Worm (Caenorhabditis elegans) whole organism, late embryonic: Measurements from ENCODE around the gene F21D9.1.

ENCODE experiments used
- ceh-30 ChIP-seq: fragments of 150-350 bp; optimal IDR thresholded peaks from 2 replicates; lab custom pipeline; 2014; ENCODE audit warnings: missing biosample characterization, missing genetic modification characterization
- che-1 ChIP-seq: sonication (generic microtip); optimal IDR thresholded peaks from 2 replicates; lab custom pipeline; 2016; ENCODE audit warnings: mild to moderate bottlenecking, missing genetic modification characterization, missing compliant biosample characterization
- dmd-4 ChIP-seq: sonication (generic microtip); optimal IDR thresholded peaks from 2 replicates; lab custom pipeline; 2016; ENCODE audit warnings: borderline replicate concordance, missing genetic modification characterization, missing compliant biosample characterization
- hlh-30 ChIP-seq: sonication (generic microtip); optimal IDR thresholded peaks from 2 replicates; lab custom pipeline; 2017; ENCODE audit warnings: antibody characterized with exemption, missing genetic modification characterization, missing compliant biosample characterization; ENCODE audit not compliant: insufficient read depth
- hlh-6 ChIP-seq: sonication (generic microtip); optimal IDR thresholded peaks from 2 replicates; lab custom pipeline; 2016; ENCODE audit warnings: missing genotype, missing genetic modification characterization, missing compliant biosample characterization
- hlh-8 ChIP-seq: sonication (generic microtip); optimal IDR thresholded peaks from 2 replicates; lab custom pipeline; 2016; ENCODE audit warnings: missing genotype, missing genetic modification characterization, missing compliant biosample characterization
- nhr-232 ChIP-seq: sonication (generic microtip); optimal IDR thresholded peaks from 2 replicates; lab custom pipeline; 2016; ENCODE audit warnings: missing genetic modification characterization, missing compliant biosample characterization
- pax-1 ChIP-seq: fragments of 150-350 bp; optimal IDR thresholded peaks from 2 replicates; lab custom pipeline; 2014; ENCODE audit warnings: missing biosample characterization, missing genetic modification characterization
- pha-4 ChIP-seq: fragments of 150-350 bp; optimal IDR thresholded peaks from 2 replicates; lab custom pipeline; 2018; ENCODE audit warnings: missing biosample characterization, missing genetic modification reagents, missing genetic modification characterization
- sdc-2 ChIP-seq: sonication (generic microtip); optimal IDR thresholded peaks from 2 replicates; lab custom pipeline; 2016; ENCODE audit warnings: missing genotype, missing genetic modification characterization, missing compliant biosample characterization
- tbx-2 ChIP-seq: sonication (generic microtip); optimal IDR thresholded peaks from 2 replicates; lab custom pipeline; 2016; ENCODE audit warnings: missing genetic modification characterization, missing compliant biosample characterization

DNA sequence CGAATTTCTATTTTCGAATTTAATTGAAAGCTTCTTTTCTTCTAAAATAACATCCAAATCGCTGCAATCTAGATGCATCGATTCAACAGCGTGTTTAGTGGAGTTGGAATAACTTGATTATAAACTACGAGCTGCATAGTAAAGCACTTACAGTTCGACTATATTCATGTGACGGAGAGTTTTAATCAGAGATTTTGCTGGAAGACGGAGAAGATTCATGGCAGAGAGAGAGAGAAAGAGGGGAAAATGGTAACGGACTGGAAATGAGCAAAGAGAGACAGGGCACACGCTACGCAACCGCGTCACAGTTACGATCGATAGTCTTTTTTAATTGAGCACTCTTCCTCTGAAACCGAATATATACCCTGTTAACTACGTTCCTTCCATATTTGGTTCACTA is 30.8 kb upstream of the F21D9.1 start, which contains the start of gene fbxb-116:
- no peak for TF ChIP-seq sdc-2 (tag; lab: Kevin White, UChicago)
- no peak for TF ChIP-seq tbx-2
- TF ChIP-seq hlh-30 (tag; lab: Kevin White, UChicago): no peak
- TF ChIP-seq che-1 (tag; lab: Kevin White, UChicago): no peak
- TF ChIP-seq nhr-232 (tag; lab: Kevin White, UChicago): no peak
- TF ChIP-seq hlh-8 (tag; lab: Kevin White, UChicago): no peak
- TF ChIP-seq dmd-4 (tag; lab: Kevin White, UChicago): no peak
- TF ChIP-seq pax-1: no peak
- TF ChIP-seq pha-4 (tag; lab: Kevin White, UChicago): no peak
- TF ChIP-seq hlh-6 (tag; lab: Kevin White, UChicago): no peak
- TF ChIP-seq ceh-30 (tag; lab: Kevin White, UChicago): no peak
